Fruit fly (Drosophila melanogaster) whole organism, adult: Measurements from ENCODE around the gene Rtnl1.

Experiments used
- CG12768 ChIP-seq: fragments of 200-800 bp; sonication (Bioruptor generic); optimal IDR thresholded peaks from 2 replicates; lab custom pipeline; 2017; ENCODE audit warnings: missing biosample characterization, missing genetic modification characterization, mild to moderate bottlenecking, moderate library complexity, missing genetic modification reagents
- CG7101 ChIP-seq: fragments of 200-800 bp; sonication (Bioruptor generic); optimal IDR thresholded peaks from 2 replicates; lab custom pipeline; 2018; ENCODE audit warnings: missing biosample characterization, mild to moderate bottlenecking, missing genetic modification characterization, moderate library complexity
- Clk ChIP-seq: fragments of 200-800 bp; sonication (Bioruptor generic); optimal IDR thresholded peaks from 2 replicates; lab custom pipeline; 2017; ENCODE audit warnings: missing biosample characterization, missing genetic modification characterization
- Crg-1 ChIP-seq: fragments of 200-800 bp; sonication (Bioruptor generic); optimal IDR thresholded peaks from 2 replicates; lab custom pipeline; 2016; ENCODE audit warnings: missing biosample characterization, missing genetic modification characterization
- Hr96 ChIP-seq: fragments of 200-800 bp; sonication (Bioruptor generic); optimal IDR thresholded peaks from 2 replicates; lab custom pipeline; 2016; ENCODE audit warnings: missing biosample characterization, missing genetic modification characterization
- cic ChIP-seq: fragments of 200-800 bp; sonication (Bioruptor generic); optimal IDR thresholded peaks from 2 replicates; lab custom pipeline; 2017; ENCODE audit warnings: missing biosample characterization, mild to moderate bottlenecking, missing genetic modification characterization, moderate library complexity
- cnc ChIP-seq, 2 experiments: fragments of >200 bp; optimal IDR thresholded peaks; 2 replicates each; lab custom pipeline; 2017
- kay ChIP-seq: fragments of 200-800 bp; sonication (Bioruptor generic); peaks from one replicate; lab custom pipeline; 2016; ENCODE audit warnings: missing biosample characterization, missing genetic modification characterization, borderline replicate concordance
- ovo ChIP-seq: fragments of 200-800 bp; sonication (Bioruptor generic); optimal IDR thresholded peaks from 2 replicates; lab custom pipeline; 2016; ENCODE audit warnings: missing biosample characterization, missing genetic modification characterization
- tj ChIP-seq: fragments of 200-800 bp; sonication (Bioruptor generic); optimal IDR thresholded peaks from 3 replicates; lab custom pipeline; 2017; ENCODE audit warnings: missing biosample characterization, mild to moderate bottlenecking, missing genetic modification characterization, moderate library complexity
- toe ChIP-seq: fragments of 200-800 bp; sonication (Bioruptor generic); optimal IDR thresholded peaks from 2 replicates; lab custom pipeline; 2016; ENCODE audit warnings: missing biosample characterization, missing genetic modification characterization

dm6 chr2L:5037402-5037860, 27.9 kb upstream of the Rtnl1 start, which contains the start of the genes CG14042 and SP555:
- TF ChIP-seq kay (GFP tag; lab: Kevin White, UChicago) = no peak
- TF ChIP-seq cic = no peak
- no peak for TF ChIP-seq Hr96 (GFP tag; lab: Kevin White, UChicago)
- no peak for TF ChIP-seq cnc (optimal IDR thresholded peaks at IDR 0.05; lab: Kevin White, UChicago)
- TF ChIP-seq CG12768 = no peak
- TF ChIP-seq tj (GFP tag; lab: Kevin White, UChicago) = no peak
- no peak for TF ChIP-seq toe (GFP tag; lab: Kevin White, UChicago)
- TF ChIP-seq Crg-1 (GFP tag; lab: Kevin White, UChicago) = no peak
- TF ChIP-seq Clk (GFP tag; lab: Kevin White, UChicago) = no peak
- no peak for TF ChIP-seq CG7101 (tag; lab: Kevin White, UChicago)
- no peak for TF ChIP-seq ovo (GFP tag; lab: Kevin White, UChicago)
